Worm (Caenorhabditis elegans): ENCODE measurements around the gene lgc-54.
A peak's percentile ranks its signal among the peaks of the same experiment; 100 is the strongest.

lgc-54 gene

DNA sequence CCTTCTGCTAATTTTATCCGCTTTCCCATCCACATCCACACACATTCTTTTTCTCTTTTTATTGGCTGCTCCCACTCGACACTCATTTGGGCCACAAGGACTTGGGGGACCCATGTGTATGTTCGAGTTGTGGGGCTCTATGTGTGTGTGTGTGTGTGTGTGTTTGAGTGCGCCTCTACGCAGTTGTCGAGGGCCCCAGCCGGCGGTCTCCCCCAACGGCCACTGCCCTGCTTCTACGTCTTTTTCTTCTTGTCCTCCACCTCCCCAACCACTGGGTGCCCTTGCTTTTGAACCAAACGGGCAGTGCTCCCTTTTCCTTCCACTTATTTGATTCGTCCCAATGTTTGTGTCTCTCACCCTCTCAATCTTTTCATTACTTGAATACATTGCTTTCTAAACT lies 34.2 kb upstream of the lgc-54 start (continued):
- TF ChIP-seq nfya-1 (tag; optimal IDR thresholded peaks at IDR 0.05) (peak; percentile 38), T23F11.4 (GFP tag; optimal IDR thresholded peaks at IDR 0.05) (peak; percentile 50), dmd-4 (tag; optimal IDR thresholded peaks at IDR 0.05; ENCODE audit: borderline replicate concordance) (peak; percentile 9), unc-42 (tag; optimal IDR thresholded peaks at IDR 0.05) (peak; percentile 55), sdc-2 (tag; optimal IDR thresholded peaks at IDR 0.05) (peak; percentile 10), tbx-2 (tag; optimal IDR thresholded peaks at IDR 0.05) (peak; percentile 47), nhr-232 (tag; optimal IDR thresholded peaks at IDR 0.05) (no peak), ceh-14 (tag; optimal IDR thresholded peaks at IDR 0.05) (peak; percentile 57), unc-55 (GFP tag; optimal IDR thresholded peaks at IDR 0.05) (peak; percentile 64), fax-1 (tag; optimal IDR thresholded peaks at IDR 0.05) (peak; percentile 23), ceh-2 (tag; optimal IDR thresholded peaks at IDR 0.05) (peak; percentile 28), che-1 (tag; optimal IDR thresholded peaks at IDR 0.05) (peak; percentile 5), ceh-6 (GFP tag; optimal IDR thresholded peaks at IDR 0.05) (peak; percentile 36), pha-4 (tag; optimal IDR thresholded peaks at IDR 0.05) (no peak), ceh-24 (tag; optimal IDR thresholded peaks at IDR 0.05) (no peak), odd-2 (tag; optimal IDR thresholded peaks at IDR 0.05) (no peak), madf-2 (tag; optimal IDR thresholded peaks at IDR 0.05) (peak; percentile 46), ama-1 (optimal IDR thresholded peaks at IDR 0.05) (no peak), ceh-22 (tag; optimal IDR thresholded peaks at IDR 0.05) (no peak), npax-4 (tag; optimal IDR thresholded peaks at IDR 0.05) (no peak), F13H6.1 (tag; optimal IDR thresholded peaks at IDR 0.05) (peak; percentile 8), fkh-10 (GFP tag; optimal IDR thresholded peaks at IDR 0.05) (no peak), gmeb-2 (tag; optimal IDR thresholded peaks at IDR 0.05) (no peak), dve-1 (tag; optimal IDR thresholded peaks at IDR 0.05) (no peak), pat-9 (tag; optimal IDR thresholded peaks at IDR 0.05) (peak; percentile 29), rnt-1 (tag; optimal IDR thresholded peaks at IDR 0.05) (peak; percentile 27), unc-86 (tag; optimal IDR thresholded peaks at IDR 0.05) (no peak), hlh-6 (tag; optimal IDR thresholded peaks at IDR 0.05) (peak; percentile 62), zip-5 (tag; optimal IDR thresholded peaks at IDR 0.05) (no peak), sox-2 (GFP tag; IDR thresholded peaks at IDR 0.05) (0 out of 2 replicates have a peak, but pooled peaks have one; percentile 4), ceh-19 (GFP tag; optimal IDR thresholded peaks at IDR 0.05) (peak; percentile 48)

ce11 chrV:6879490-6879889 lies 33.1 kb upstream of the lgc-54 start:
- TF ChIP-seq odd-2 (tag; optimal IDR thresholded peaks at IDR 0.05) (no peak), tbx-2 (tag; optimal IDR thresholded peaks at IDR 0.05) (peak; percentile 90), nfya-1 (tag; optimal IDR thresholded peaks at IDR 0.05) (peak; percentile 89), ceh-34 (tag; optimal IDR thresholded peaks at IDR 0.05) (peak; percentile 92), sox-2 (GFP tag; IDR thresholded peaks at IDR 0.05) (no peak), ceh-48 (tag; optimal IDR thresholded peaks at IDR 0.05) (peak; percentile 87), zip-5 (tag; optimal IDR thresholded peaks at IDR 0.05) (peak; percentile 5), eyg-1 (tag; optimal IDR thresholded peaks at IDR 0.05) (peak; percentile 33), pros-1 (tag; optimal IDR thresholded peaks at IDR 0.05) (peak; percentile 98), T23F11.4 (GFP tag; optimal IDR thresholded peaks at IDR 0.05) (no peak), rnt-1 (tag; optimal IDR thresholded peaks at IDR 0.05) (peak; percentile 89), pha-2 (tag; optimal IDR thresholded peaks at IDR 0.05) (no peak), pha-4 (tag; optimal IDR thresholded peaks at IDR 0.05) (no peak), ceh-6 (GFP tag; optimal IDR thresholded peaks at IDR 0.05) (peak; percentile 26), hlh-8 (tag; optimal IDR thresholded peaks at IDR 0.05) (peak; percentile 59), ama-1 (optimal IDR thresholded peaks at IDR 0.05) (no peak), ceh-31 (tag; optimal IDR thresholded peaks at IDR 0.05) (peak; percentile 93), ceh-45 (GFP tag; IDR thresholded peaks at IDR 0.05) (no peak), pax-1 (tag; optimal IDR thresholded peaks at IDR 0.05) (peak; percentile 35), ceh-2 (tag; optimal IDR thresholded peaks at IDR 0.05) (peak; percentile 64), ceh-22 (tag; optimal IDR thresholded peaks at IDR 0.05) (no peak), dmd-4 (tag; optimal IDR thresholded peaks at IDR 0.05; ENCODE audit: borderline replicate concordance) (peak; percentile 60), ztf-16 (tag; optimal IDR thresholded peaks at IDR 0.05) (peak; percentile 31), hlh-15 (tag; optimal IDR thresholded peaks at IDR 0.05) (no peak), fkh-6 (tag; optimal IDR thresholded peaks at IDR 0.05) (no peak), ceh-9 (tag; optimal IDR thresholded peaks at IDR 0.05) (no peak), ref-2 (tag; optimal IDR thresholded peaks at IDR 0.05) (peak; percentile 85), hlh-6 (tag; optimal IDR thresholded peaks at IDR 0.05) (peak; percentile 86), K02D7.2 (tag; optimal IDR thresholded peaks at IDR 0.05) (no peak), gmeb-2 (tag; optimal IDR thresholded peaks at IDR 0.05) (peak; percentile 13), mec-3 (tag; optimal IDR thresholded peaks at IDR 0.05; ENCODE audit: borderline replicate concordance) (peak; percentile 40), sdc-2 (tag; optimal IDR thresholded peaks at IDR 0.05) (peak; percentile 66), elt-4 (tag; optimal IDR thresholded peaks at IDR 0.05) (no peak), unc-86 (tag; optimal IDR thresholded peaks at IDR 0.05) (peak; percentile 44), fkh-10 (GFP tag; optimal IDR thresholded peaks at IDR 0.05) (no peak), unc-55 (GFP tag; optimal IDR thresholded peaks at IDR 0.05) (peak; percentile 82), nhr-11 (tag; optimal IDR thresholded peaks at IDR 0.05) (no peak), F13H6.1 (tag; optimal IDR thresholded peaks at IDR 0.05) (peak; percentile 71)

Data from whole organism, late embryonic.